Worm (Caenorhabditis elegans): ENCODE measurements around the gene F11C1.9.

The F11C1.9 gene

ce11 chrX:13007857-13008813 lies 30.8 kb upstream of the F11C1.9 start, which contains the start of gene nhr-25:
Gene nhr-25, plus strand, starts transcription at chrX:13008493.
- TF ChIP-seq unc-3 (GFP tag; conservative IDR thresholded peaks at IDR 0.05) (no peak), unc-3 (tag; optimal IDR thresholded peaks at IDR 0.05) (no peak), ceh-31 (tag; optimal IDR thresholded peaks at IDR 0.05) (peak; percentile 17), elt-2 (tag; optimal IDR thresholded peaks at IDR 0.05) (peak; percentile 62), C08G9.2 (tag; optimal IDR thresholded peaks at IDR 0.05) (no peak), fax-1 (tag; optimal IDR thresholded peaks at IDR 0.05) (no peak)

ce11 chrX:13006734-13007133 lies 29.4 kb upstream of the F11C1.9 start:
- TF ChIP-seq zip-5 (tag; optimal IDR thresholded peaks at IDR 0.05) (no peak), K09A11.1 (tag; optimal IDR thresholded peaks at IDR 0.05; ENCODE audit: insufficient read depth) (no peak), odd-2 (tag; optimal IDR thresholded peaks at IDR 0.05) (no peak), tbx-7 (tag; optimal IDR thresholded peaks at IDR 0.05) (no peak), ceh-48 (tag; optimal IDR thresholded peaks at IDR 0.05) (no peak), syd-9 (tag; optimal IDR thresholded peaks at IDR 0.05) (no peak), ceh-24 (tag; optimal IDR thresholded peaks at IDR 0.05) (no peak), hlh-13 (GFP tag; optimal IDR thresholded peaks at IDR 0.05) (no peak), C38D4.7 (GFP tag; optimal IDR thresholded peaks at IDR 0.05) (no peak), pha-4 (tag; optimal IDR thresholded peaks at IDR 0.05) (no peak)

ce11 chrX:13006328-13006727 lies 29.0 kb upstream of the F11C1.9 start:
- TF ChIP-seq ceh-30 (tag; optimal IDR thresholded peaks at IDR 0.05) (no peak), pat-9 (tag; optimal IDR thresholded peaks at IDR 0.05) (no peak), nhr-232 (tag; optimal IDR thresholded peaks at IDR 0.05) (no peak), madf-2 (tag; optimal IDR thresholded peaks at IDR 0.05) (no peak), unc-42 (tag; optimal IDR thresholded peaks at IDR 0.05) (no peak), tbx-2 (tag; optimal IDR thresholded peaks at IDR 0.05) (no peak), nhr-11 (tag; optimal IDR thresholded peaks at IDR 0.05) (no peak), hlh-13 (GFP tag; optimal IDR thresholded peaks at IDR 0.05) (no peak), sdc-2 (tag; optimal IDR thresholded peaks at IDR 0.05) (no peak), ceh-45 (GFP tag; IDR thresholded peaks at IDR 0.05) (no peak), che-1 (tag; optimal IDR thresholded peaks at IDR 0.05) (no peak), ref-2 (tag; optimal IDR thresholded peaks at IDR 0.05) (no peak)

- TF ChIP-seq che-1 (tag; optimal IDR thresholded peaks at IDR 0.05) (no peak), elt-2 (tag; optimal IDR thresholded peaks at IDR 0.05) (no peak), lin-11 (tag; optimal IDR thresholded peaks at IDR 0.05) (no peak), sox-2 (GFP tag; IDR thresholded peaks at IDR 0.05) (no peak), dve-1 (tag; optimal IDR thresholded peaks at IDR 0.05) (no peak), pha-4 (tag; optimal IDR thresholded peaks at IDR 0.05) (no peak), Y22D7AL.16 (tag; optimal IDR thresholded peaks at IDR 0.05) (no peak), hlh-13 (GFP tag; optimal IDR thresholded peaks at IDR 0.05) (no peak), fkh-6 (tag; optimal IDR thresholded peaks at IDR 0.05) (no peak), F13H6.1 (tag; optimal IDR thresholded peaks at IDR 0.05) (no peak), ref-2 (tag; optimal IDR thresholded peaks at IDR 0.05) (no peak), mec-3 (tag; optimal IDR thresholded peaks at IDR 0.05; ENCODE audit: borderline replicate concordance) (no peak), eyg-1 (tag; optimal IDR thresholded peaks at IDR 0.05) (no peak), hlh-6 (tag; optimal IDR thresholded peaks at IDR 0.05) (no peak), unc-55 (GFP tag; optimal IDR thresholded peaks at IDR 0.05) (no peak), ceh-9 (tag; optimal IDR thresholded peaks at IDR 0.05) (no peak), ceh-45 (GFP tag; IDR thresholded peaks at IDR 0.05) (no peak), pax-1 (tag; optimal IDR thresholded peaks at IDR 0.05) (no peak), ahr-1 (tag; optimal IDR thresholded peaks at IDR 0.05) (no peak), ceh-6 (GFP tag; optimal IDR thresholded peaks at IDR 0.05) (no peak)
Observed at ce11 chrX:13005730-13006129, 28.4 kb upstream of the F11C1.9 start.
